Worm (Caenorhabditis elegans) whole organism, late embryonic: ENCODE results near the gene C05E11.2.
A peak's percentile ranks its signal among the peaks of the same experiment; 100 is the strongest.
"Not testable (repeated sequence)": the region's sequence is repeated elsewhere in the genome, so short reads cannot be mapped to it uniquely, and the experiment has no call there.

Experiments
- T23F11.4 ChIP-seq: fragments of 200-800 bp; sonication (Bioruptor generic); optimal IDR thresholded peaks from 2 replicates; lab custom pipeline; 2018; ENCODE audit warnings: mild to moderate bottlenecking, missing genetic modification characterization, missing compliant biosample characterization
- ahr-1 ChIP-seq: sonication (generic microtip); optimal IDR thresholded peaks from 2 replicates; lab custom pipeline; 2016; ENCODE audit warnings: missing genetic modification characterization, missing compliant biosample characterization
- ceh-2 ChIP-seq: sonication (generic microtip); optimal IDR thresholded peaks from 2 replicates; lab custom pipeline; 2016; ENCODE audit warnings: missing genotype, missing genetic modification characterization, missing compliant biosample characterization
- eyg-1 ChIP-seq: sonication (generic microtip); optimal IDR thresholded peaks from 2 replicates; lab custom pipeline; 2016; ENCODE audit warnings: missing genotype, missing genetic modification characterization, missing compliant biosample characterization
- nfya-1 ChIP-seq: sonication (generic microtip); optimal IDR thresholded peaks from 2 replicates; lab custom pipeline; 2017; ENCODE audit warnings: missing genetic modification characterization, mild to moderate bottlenecking, missing compliant biosample characterization, antibody characterized with exemption, moderate library complexity
- sox-4 ChIP-seq: sonication (generic microtip); optimal IDR thresholded peaks from 2 replicates; lab custom pipeline; 2017; ENCODE audit warnings: mild to moderate bottlenecking, missing genetic modification characterization, inconsistent platforms, missing compliant biosample characterization
- unc-86 ChIP-seq: sonication (generic microtip); optimal IDR thresholded peaks from 2 replicates; lab custom pipeline; 2016; ENCODE audit warnings: missing genetic modification characterization, missing compliant biosample characterization

ce11 chrX:4606389-4606880 lies 19.7 kb downstream of the C05E11.2 start:
- TF ChIP-seq sox-4 (tag; lab: Kevin White, UChicago): peak; percentile 73
- peak; percentile 13 for TF ChIP-seq ahr-1 (tag; lab: Kevin White, UChicago)
- TF ChIP-seq unc-86, eyg-1 (tag; lab: Kevin White, UChicago): not testable (repeated sequence)
- peak; percentile 32 for TF ChIP-seq ceh-2 (tag; lab: Kevin White, UChicago)
- peak; percentile 48 for TF ChIP-seq nfya-1 (tag; lab: Kevin White, UChicago)
- TF ChIP-seq T23F11.4 (GFP tag; lab: Kevin White, UChicago): peak; percentile 87
